Fruit fly (Drosophila melanogaster) whole organism, prepupa: ENCODE data around the gene Irk3.

Experiments
- CG10631 ChIP-seq: fragments of 200-800 bp; sonication (Bioruptor generic); optimal IDR thresholded peaks from 2 replicates; lab custom pipeline; 2016; ENCODE audit warnings: missing biosample characterization, missing genetic modification characterization
- CG10669 ChIP-seq: fragments of 200-800 bp; sonication (Bioruptor generic); optimal IDR thresholded peaks from 3 replicates; lab custom pipeline; 2018; ENCODE audit warnings: missing biosample characterization, mild to moderate bottlenecking, missing genetic modification characterization, moderate library complexity
- CG11294 ChIP-seq: fragments of 200-800 bp; sonication (Bioruptor generic); IDR thresholded peaks from 2 replicates; pipeline ENCODE4 v1.3.6; 2022; ENCODE audit warnings: missing biosample characterization, missing genetic modification characterization
- CG11762 ChIP-seq: fragments of 200-800 bp; sonication (Bioruptor generic); optimal IDR thresholded peaks from 3 replicates; lab custom pipeline; 2016; ENCODE audit warnings: missing biosample characterization, missing genetic modification characterization; ENCODE audit not compliant: insufficient read depth
- CG15336 ChIP-seq: fragments of 200-800 bp; sonication (Bioruptor generic); IDR thresholded peaks from 2 replicates; pipeline ENCODE4 v1.3.6; 2022; ENCODE audit warnings: missing biosample characterization, missing genetic modification characterization
- CG1621 ChIP-seq: fragments of 200-800 bp; sonication (Bioruptor generic); optimal IDR thresholded peaks from 3 replicates; lab custom pipeline; 2018; ENCODE audit warnings: missing biosample characterization, mild to moderate bottlenecking, missing genetic modification characterization
- CG16779 ChIP-seq: fragments of 200-800 bp; sonication (Bioruptor generic); optimal IDR thresholded peaks from 3 replicates; lab custom pipeline; 2017; ENCODE audit warnings: missing biosample characterization, mild to moderate bottlenecking, missing genetic modification characterization
- CG3032 ChIP-seq: fragments of 200-800 bp; optimal IDR thresholded peaks from 2 replicates; lab custom pipeline; 2019; ENCODE audit warnings: missing biosample characterization, mild to moderate bottlenecking, missing genetic modification characterization, moderate library complexity
- CG31627 ChIP-seq: fragments of 200-800 bp; sonication (Bioruptor generic); optimal IDR thresholded peaks from 3 replicates; lab custom pipeline; 2016; ENCODE audit warnings: missing biosample characterization, missing genetic modification characterization
- CG32006 ChIP-seq: fragments of 200-800 bp; sonication (Bioruptor generic); optimal IDR thresholded peaks from 3 replicates; lab custom pipeline; 2017; ENCODE audit warnings: missing biosample characterization, mild to moderate bottlenecking, missing genetic modification characterization
- CG3919 ChIP-seq: fragments of 200-800 bp; sonication (Bioruptor generic); optimal IDR thresholded peaks from 3 replicates; lab custom pipeline; 2016; ENCODE audit warnings: missing biosample characterization, missing genetic modification characterization
- CG4318 ChIP-seq: fragments of 200-800 bp; sonication (Bioruptor generic); optimal IDR thresholded peaks from 3 replicates; lab custom pipeline; 2017; ENCODE audit warnings: missing biosample characterization, mild to moderate bottlenecking, missing genetic modification characterization
- CG6792 ChIP-seq: fragments of 200-800 bp; sonication (Bioruptor generic); optimal IDR thresholded peaks from 3 replicates; lab custom pipeline; 2016; ENCODE audit warnings: missing biosample characterization, missing genetic modification characterization
- CG7368 ChIP-seq: fragments of 200-800 bp; sonication (Bioruptor generic); optimal IDR thresholded peaks from 3 replicates; lab custom pipeline; 2016; ENCODE audit warnings: missing biosample characterization, missing genetic modification characterization
- CG8119 ChIP-seq: fragments of 200-800 bp; sonication (Bioruptor generic); IDR thresholded peaks from 3 replicates; pipeline ENCODE4 v1.3.6; 2022; ENCODE audit warnings: missing biosample characterization, missing genetic modification characterization
- CG8319 ChIP-seq: fragments of 200-800 bp; sonication (Bioruptor generic); optimal IDR thresholded peaks from 3 replicates; lab custom pipeline; 2016; ENCODE audit warnings: missing biosample characterization, missing genetic modification characterization
- Eip75B ChIP-seq: fragments of 200-800 bp; sonication (Bioruptor generic); optimal IDR thresholded peaks from 3 replicates; lab custom pipeline; 2016; ENCODE audit warnings: missing biosample characterization, missing genetic modification characterization
- Eip78C ChIP-seq: fragments of 200-800 bp; sonication (Bioruptor generic); peaks from one replicate; lab custom pipeline; 2016; ENCODE audit warnings: missing biosample characterization, missing genetic modification characterization
- Eip93F ChIP-seq: fragments of 200-800 bp; sonication (Bioruptor generic); optimal IDR thresholded peaks from 2 replicates; lab custom pipeline; 2016; ENCODE audit warnings: missing biosample characterization, mild to moderate bottlenecking, missing genetic modification characterization
- Ets21C ChIP-seq: fragments of 200-800 bp; sonication (Bioruptor generic); optimal IDR thresholded peaks from 3 replicates; lab custom pipeline; 2016; ENCODE audit warnings: missing biosample characterization, missing genetic modification characterization
- Ets96B ChIP-seq: fragments of 200-800 bp; optimal IDR thresholded peaks from 2 replicates; lab custom pipeline; 2019; ENCODE audit warnings: missing biosample characterization, mild to moderate bottlenecking, missing genetic modification characterization, moderate library complexity
- Gug ChIP-seq: fragments of 200-800 bp; sonication (Bioruptor generic); IDR thresholded peaks from 2 replicates; pipeline ENCODE4 v1.3.6; 2022; ENCODE audit warnings: missing biosample characterization, missing genetic modification characterization
- Hr38 ChIP-seq: sonication (Bioruptor generic); optimal IDR thresholded peaks from 2 replicates; lab custom pipeline; 2016; ENCODE audit warnings: missing biosample characterization, missing genetic modification characterization
- Hr39 ChIP-seq: fragments of 200-800 bp; sonication (Bioruptor generic); optimal IDR thresholded peaks from 2 replicates; lab custom pipeline; 2016; ENCODE audit warnings: missing biosample characterization, missing genetic modification characterization
- Hr4 ChIP-seq: fragments of 200-800 bp; sonication (Bioruptor generic); optimal IDR thresholded peaks from 3 replicates; lab custom pipeline; 2016; ENCODE audit warnings: missing biosample characterization, missing genetic modification characterization
- Lpt ChIP-seq: fragments of 200-800 bp; sonication (Bioruptor generic); optimal IDR thresholded peaks from 3 replicates; lab custom pipeline; 2016; ENCODE audit warnings: missing biosample characterization, missing genetic modification characterization
- Met ChIP-seq: fragments of 200-800 bp; sonication (Bioruptor generic); optimal IDR thresholded peaks from 3 replicates; lab custom pipeline; 2016; ENCODE audit warnings: missing biosample characterization, missing genetic modification characterization
- Smox ChIP-seq: fragments of 200-800 bp; sonication (Bioruptor generic); optimal IDR thresholded peaks from 3 replicates; lab custom pipeline; 2016; ENCODE audit warnings: missing biosample characterization, missing genetic modification characterization
- Sox102F ChIP-seq: fragments of 200-800 bp; sonication (Bioruptor generic); optimal IDR thresholded peaks from 2 replicates; lab custom pipeline; 2016; ENCODE audit warnings: missing biosample characterization, mild to moderate bottlenecking, missing genetic modification characterization
- achi ChIP-seq: fragments of 200-800 bp; sonication (Bioruptor generic); optimal IDR thresholded peaks from 3 replicates; lab custom pipeline; 2016; ENCODE audit warnings: missing biosample characterization, missing genetic modification characterization
- acj6 ChIP-seq: fragments of 200-800 bp; sonication (Bioruptor generic); optimal IDR thresholded peaks from 3 replicates; lab custom pipeline; 2016; ENCODE audit warnings: missing biosample characterization, missing genetic modification characterization
- cyc ChIP-seq: fragments of 200-800 bp; sonication (Bioruptor generic); optimal IDR thresholded peaks from 3 replicates; lab custom pipeline; 2016; ENCODE audit warnings: missing biosample characterization, missing genetic modification characterization
- dac ChIP-seq: fragments of 200-800 bp; sonication (Bioruptor generic); optimal IDR thresholded peaks from 2 replicates; lab custom pipeline; 2017; ENCODE audit warnings: missing biosample characterization, mild to moderate bottlenecking, missing genetic modification characterization
- dsx ChIP-seq: fragments of 200-800 bp; optimal IDR thresholded peaks from 3 replicates; lab custom pipeline; 2019; ENCODE audit warnings: missing biosample characterization, mild to moderate bottlenecking, missing genetic modification characterization, moderate library complexity; ENCODE audit not compliant: poor library complexity, severe bottlenecking
- eg ChIP-seq: fragments of 200-800 bp; sonication (Bioruptor generic); IDR thresholded peaks from 3 replicates; pipeline ENCODE4 v1.3.6; 2022; ENCODE audit warnings: missing biosample characterization, missing genetic modification characterization
- esn ChIP-seq: fragments of 200-800 bp; sonication (Bioruptor generic); optimal IDR thresholded peaks from 2 replicates; lab custom pipeline; 2016; ENCODE audit warnings: missing biosample characterization, mild to moderate bottlenecking, missing genetic modification characterization, moderate library complexity
- fd59A ChIP-seq: fragments of 200-800 bp; sonication (Bioruptor generic); optimal IDR thresholded peaks from 2 replicates; lab custom pipeline; 2017; ENCODE audit warnings: missing biosample characterization, mild to moderate bottlenecking, missing genetic modification characterization, missing genetic modification reagents
- fd85E ChIP-seq: fragments of 200-800 bp; sonication (Bioruptor generic); optimal IDR thresholded peaks from 3 replicates; lab custom pipeline; 2016; ENCODE audit warnings: missing biosample characterization, missing genetic modification characterization
- fkh ChIP-seq: fragments of 200-800 bp; sonication (Bioruptor generic); optimal IDR thresholded peaks from 3 replicates; lab custom pipeline; 2017; ENCODE audit warnings: missing biosample characterization, mild to moderate bottlenecking, missing genetic modification characterization, moderate library complexity
- lz ChIP-seq: fragments of 200-800 bp; sonication (Bioruptor generic); optimal IDR thresholded peaks from 3 replicates; lab custom pipeline; 2016; ENCODE audit warnings: missing biosample characterization, missing genetic modification characterization
- net ChIP-seq: fragments of 200-800 bp; sonication (Bioruptor generic); optimal IDR thresholded peaks from 3 replicates; lab custom pipeline; 2016; ENCODE audit warnings: missing biosample characterization, missing genetic modification characterization
- pdm3 ChIP-seq: fragments of 200-800 bp; sonication (Bioruptor generic); optimal IDR thresholded peaks from 3 replicates; lab custom pipeline; 2016; ENCODE audit warnings: missing biosample characterization, missing genetic modification characterization
- salr ChIP-seq, 2 experiments: fragments of 200-800 bp; sonication (Bioruptor generic); optimal IDR thresholded peaks; 3 replicates each; lab custom pipeline; 2016 to 2018; ENCODE audit warnings: missing biosample characterization in 2 of 2, missing genetic modification characterization in 2 of 2, mild to moderate bottlenecking in 1 of 2
- svp ChIP-seq: fragments of 200-800 bp; sonication (Bioruptor generic); peaks from one replicate; lab custom pipeline; 2016; ENCODE audit warnings: missing biosample characterization, missing genetic modification characterization
- topi ChIP-seq: fragments of 200-800 bp; sonication (Bioruptor generic); optimal IDR thresholded peaks from 3 replicates; lab custom pipeline; 2016; ENCODE audit warnings: missing biosample characterization, missing genetic modification characterization

Irk3 gene

dm6 chr2L:18724842-18725241 lies 11.3 kb upstream of the Irk3 start (continued):
- TF ChIP-seq fkh (GFP tag; lab: Kevin White, UChicago): no peak
- no peak for TF ChIP-seq Met (GFP tag; lab: Kevin White, UChicago)
- TF ChIP-seq esn (GFP tag; lab: Kevin White, UChicago): no peak
- TF ChIP-seq svp: no peak
- peak; percentile 0 for TF ChIP-seq acj6 (GFP tag; lab: Kevin White, UChicago)
- peak; percentile 61 for TF ChIP-seq CG4318 (GFP tag; lab: Kevin White, UChicago)
- peak in 1 of 2 experiments; percentile 22 for TF ChIP-seq salr (GFP tag; optimal IDR thresholded peaks at IDR 0.05; lab: Kevin White, UChicago)
- TF ChIP-seq achi (GFP tag; lab: Kevin White, UChicago): peak; percentile 34
- TF ChIP-seq Eip75B (GFP tag; lab: Kevin White, UChicago): no peak
- peak; percentile 20 for TF ChIP-seq pdm3
- TF ChIP-seq CG7368: no peak
- no peak for TF ChIP-seq Ets21C (GFP tag; lab: Kevin White, UChicago)
- no peak for TF ChIP-seq Eip93F
- TF ChIP-seq CG15336: peak; percentile 74
- TF ChIP-seq dac (GFP tag; lab: Kevin White, UChicago): peak; percentile 59
- peak; percentile 87 for TF ChIP-seq Hr4 (GFP tag; lab: Kevin White, UChicago)
- TF ChIP-seq net (GFP tag; lab: Kevin White, UChicago): no peak
- TF ChIP-seq Eip78C: peak; percentile 79
- TF ChIP-seq CG8319 (GFP tag; lab: Kevin White, UChicago): no peak
- TF ChIP-seq fd59A (GFP tag; lab: Kevin White, UChicago): no peak
- no peak for TF ChIP-seq topi (GFP tag; lab: Kevin White, UChicago)
- no peak for TF ChIP-seq CG31627 (GFP tag; lab: Kevin White, UChicago)
- TF ChIP-seq CG10669 (GFP tag; lab: Kevin White, UChicago): no peak
- TF ChIP-seq CG16779 (tag; lab: Kevin White, UChicago): peak; percentile 19
- no peak for TF ChIP-seq lz (GFP tag; lab: Kevin White, UChicago)
- no peak for TF ChIP-seq dsx (GFP tag; lab: Kevin White, UChicago)
- TF ChIP-seq CG11762 (GFP tag; lab: Kevin White, UChicago): no peak
- no peak for TF ChIP-seq Sox102F

dm6 chr2L:18719583-18719982 lies 6.0 kb upstream of the Irk3 start:
- TF ChIP-seq dsx (GFP tag; lab: Kevin White, UChicago): peak; percentile 13
- TF ChIP-seq CG6792 (GFP tag; lab: Kevin White, UChicago): no peak
- TF ChIP-seq Hr4 (GFP tag; lab: Kevin White, UChicago): peak; percentile 74
- 0 out of 2 replicates have a peak, but pooled peaks have one; percentile 19 for TF ChIP-seq CG15336
- peak; percentile 70 for TF ChIP-seq CG32006 (GFP tag; lab: Kevin White, UChicago)
- no peak for TF ChIP-seq CG10631 (GFP tag; lab: Kevin White, UChicago)
- no peak for TF ChIP-seq Ets96B (tag; lab: Kevin White, UChicago)
- no peak for TF ChIP-seq Sox102F
- 0 out of 3 replicates have a peak, but pooled peaks have one; percentile 30 for TF ChIP-seq eg
- TF ChIP-seq CG7368: no peak
- no peak for TF ChIP-seq dac (GFP tag; lab: Kevin White, UChicago)
- peak; percentile 41; the same call in 1 of the 3 replicates for TF ChIP-seq CG8119
- TF ChIP-seq Eip78C: peak; percentile 59
- no peak for TF ChIP-seq CG1621 (tag; lab: Kevin White, UChicago)
- TF ChIP-seq CG4318 (GFP tag; lab: Kevin White, UChicago): peak; percentile 34
- TF ChIP-seq, all 60 proteins: peak for 8

- TF ChIP-seq cyc: no peak
- TF ChIP-seq CG3919 (GFP tag; lab: Kevin White, UChicago): peak; percentile 46
- no peak for TF ChIP-seq Hr39 (GFP tag; lab: Kevin White, UChicago)
- TF ChIP-seq CG8319 (GFP tag; lab: Kevin White, UChicago): no peak
- no peak for TF ChIP-seq Ets21C (GFP tag; lab: Kevin White, UChicago)
- no peak for TF ChIP-seq Lpt (GFP tag; lab: Kevin White, UChicago)
- TF ChIP-seq Hr38: no peak
- TF ChIP-seq CG8119: peak; percentile 36; the same call in 1 of the 3 replicates
- TF ChIP-seq lz (GFP tag; lab: Kevin White, UChicago): no peak
- peak; percentile 84 for TF ChIP-seq fkh (GFP tag; lab: Kevin White, UChicago)
- peak; percentile 61 for TF ChIP-seq Eip78C
- TF ChIP-seq CG32006 (GFP tag; lab: Kevin White, UChicago): no peak
- TF ChIP-seq Hr4 (GFP tag; lab: Kevin White, UChicago): no peak
- no peak for TF ChIP-seq Smox (GFP tag; lab: Kevin White, UChicago)
- no peak for TF ChIP-seq Gug (GFP tag; lab: Robert Waterston, UW)
- peak; percentile 15 for TF ChIP-seq Eip75B (GFP tag; lab: Kevin White, UChicago)
- no peak for TF ChIP-seq fd85E
- no peak for TF ChIP-seq Eip93F
- 0 out of 2 replicates have a peak, but pooled peaks have one; percentile 22 for TF ChIP-seq CG11294 (GFP tag; lab: Robert Waterston, UW)
- TF ChIP-seq CG10669 (GFP tag; lab: Kevin White, UChicago): peak; percentile 25
- TF ChIP-seq fd59A (GFP tag; lab: Kevin White, UChicago): peak; percentile 5
- TF ChIP-seq dsx (GFP tag; lab: Kevin White, UChicago): no peak
- TF ChIP-seq CG3032: peak; percentile 29
- TF ChIP-seq CG15336: peak; percentile 32; the same call in 1 of the 2 replicates
These were observed 3.9 kb upstream of the Irk3 start for dm6 chr2L:18717365-18718011.
